Fruit fly (Drosophila melanogaster) whole organism, prepupa: Measurements from ENCODE around the gene CG7024.

Experiments
- Blimp-1 ChIP-seq: fragments of 200-800 bp; sonication (Bioruptor generic); optimal IDR thresholded peaks from 3 replicates; lab custom pipeline; 2017; ENCODE audit warnings: missing biosample characterization, missing genetic modification characterization, mild to moderate bottlenecking, moderate library complexity, missing genetic modification reagents
- CG10631 ChIP-seq: fragments of 200-800 bp; sonication (Bioruptor generic); optimal IDR thresholded peaks from 2 replicates; lab custom pipeline; 2016; ENCODE audit warnings: missing biosample characterization, missing genetic modification characterization
- CG10669 ChIP-seq: fragments of 200-800 bp; sonication (Bioruptor generic); optimal IDR thresholded peaks from 3 replicates; lab custom pipeline; 2018; ENCODE audit warnings: missing biosample characterization, mild to moderate bottlenecking, missing genetic modification characterization, moderate library complexity
- CG11762 ChIP-seq: fragments of 200-800 bp; sonication (Bioruptor generic); optimal IDR thresholded peaks from 3 replicates; lab custom pipeline; 2016; ENCODE audit warnings: missing biosample characterization, missing genetic modification characterization; ENCODE audit not compliant: insufficient read depth
- CG11902 ChIP-seq: fragments of 200-800 bp; sonication (Bioruptor generic); optimal IDR thresholded peaks from 3 replicates; lab custom pipeline; 2016; ENCODE audit warnings: missing biosample characterization, missing genetic modification characterization
- CG15336 ChIP-seq: fragments of 200-800 bp; sonication (Bioruptor generic); IDR thresholded peaks from 2 replicates; pipeline ENCODE4 v1.3.6; 2022; ENCODE audit warnings: missing biosample characterization, missing genetic modification characterization
- CG1621 ChIP-seq: fragments of 200-800 bp; sonication (Bioruptor generic); optimal IDR thresholded peaks from 3 replicates; lab custom pipeline; 2018; ENCODE audit warnings: missing biosample characterization, mild to moderate bottlenecking, missing genetic modification characterization
- CG16779 ChIP-seq: fragments of 200-800 bp; sonication (Bioruptor generic); optimal IDR thresholded peaks from 3 replicates; lab custom pipeline; 2017; ENCODE audit warnings: missing biosample characterization, mild to moderate bottlenecking, missing genetic modification characterization
- CG3032 ChIP-seq: fragments of 200-800 bp; optimal IDR thresholded peaks from 2 replicates; lab custom pipeline; 2019; ENCODE audit warnings: missing biosample characterization, mild to moderate bottlenecking, missing genetic modification characterization, moderate library complexity
- CG31627 ChIP-seq: fragments of 200-800 bp; sonication (Bioruptor generic); optimal IDR thresholded peaks from 3 replicates; lab custom pipeline; 2016; ENCODE audit warnings: missing biosample characterization, missing genetic modification characterization
- CG32006 ChIP-seq: fragments of 200-800 bp; sonication (Bioruptor generic); optimal IDR thresholded peaks from 3 replicates; lab custom pipeline; 2017; ENCODE audit warnings: missing biosample characterization, mild to moderate bottlenecking, missing genetic modification characterization
- CG34406 ChIP-seq: fragments of 200-800 bp; sonication (Bioruptor generic); optimal IDR thresholded peaks from 3 replicates; lab custom pipeline; 2016; ENCODE audit warnings: missing biosample characterization, missing genetic modification characterization
- CG3919 ChIP-seq: fragments of 200-800 bp; sonication (Bioruptor generic); optimal IDR thresholded peaks from 3 replicates; lab custom pipeline; 2016; ENCODE audit warnings: missing biosample characterization, missing genetic modification characterization
- CG4318 ChIP-seq: fragments of 200-800 bp; sonication (Bioruptor generic); optimal IDR thresholded peaks from 3 replicates; lab custom pipeline; 2017; ENCODE audit warnings: missing biosample characterization, mild to moderate bottlenecking, missing genetic modification characterization
- CG6163 ChIP-seq: fragments of 200-800 bp; sonication (Bioruptor generic); IDR thresholded peaks from 3 replicates; pipeline ENCODE4 v1.3.6; 2022; ENCODE audit warnings: missing biosample characterization, missing genetic modification characterization
- CG6276 ChIP-seq: fragments of 200-800 bp; sonication (Bioruptor generic); optimal IDR thresholded peaks from 2 replicates; lab custom pipeline; 2017; ENCODE audit warnings: missing biosample characterization, mild to moderate bottlenecking, missing genetic modification characterization
- CG6792 ChIP-seq: fragments of 200-800 bp; sonication (Bioruptor generic); optimal IDR thresholded peaks from 3 replicates; lab custom pipeline; 2016; ENCODE audit warnings: missing biosample characterization, missing genetic modification characterization
- CG6808 ChIP-seq: fragments of 200-800 bp; sonication (Bioruptor generic); optimal IDR thresholded peaks from 3 replicates; lab custom pipeline; 2017; ENCODE audit warnings: missing biosample characterization, missing genetic modification characterization, mild to moderate bottlenecking, moderate library complexity, missing genetic modification reagents
- CG6854 ChIP-seq: fragments of 200-800 bp; sonication (Bioruptor generic); optimal IDR thresholded peaks from 2 replicates; lab custom pipeline; 2017; ENCODE audit warnings: missing biosample characterization, mild to moderate bottlenecking, missing genetic modification characterization
- CG7368 ChIP-seq: fragments of 200-800 bp; sonication (Bioruptor generic); optimal IDR thresholded peaks from 3 replicates; lab custom pipeline; 2016; ENCODE audit warnings: missing biosample characterization, missing genetic modification characterization
- CG8319 ChIP-seq: fragments of 200-800 bp; sonication (Bioruptor generic); optimal IDR thresholded peaks from 3 replicates; lab custom pipeline; 2016; ENCODE audit warnings: missing biosample characterization, missing genetic modification characterization
- CG8632 ChIP-seq: fragments of 200-800 bp; sonication (Bioruptor generic); optimal IDR thresholded peaks from 3 replicates; lab custom pipeline; 2016; ENCODE audit warnings: missing biosample characterization, missing genetic modification characterization
- Eip75B ChIP-seq: fragments of 200-800 bp; sonication (Bioruptor generic); optimal IDR thresholded peaks from 3 replicates; lab custom pipeline; 2016; ENCODE audit warnings: missing biosample characterization, missing genetic modification characterization
- Eip78C ChIP-seq: fragments of 200-800 bp; sonication (Bioruptor generic); peaks from one replicate; lab custom pipeline; 2016; ENCODE audit warnings: missing biosample characterization, missing genetic modification characterization
- Eip93F ChIP-seq: fragments of 200-800 bp; sonication (Bioruptor generic); optimal IDR thresholded peaks from 2 replicates; lab custom pipeline; 2016; ENCODE audit warnings: missing biosample characterization, mild to moderate bottlenecking, missing genetic modification characterization
- Ets96B ChIP-seq: fragments of 200-800 bp; optimal IDR thresholded peaks from 2 replicates; lab custom pipeline; 2019; ENCODE audit warnings: missing biosample characterization, mild to moderate bottlenecking, missing genetic modification characterization, moderate library complexity
- Hr38 ChIP-seq: sonication (Bioruptor generic); optimal IDR thresholded peaks from 2 replicates; lab custom pipeline; 2016; ENCODE audit warnings: missing biosample characterization, missing genetic modification characterization
- Lpt ChIP-seq: fragments of 200-800 bp; sonication (Bioruptor generic); optimal IDR thresholded peaks from 3 replicates; lab custom pipeline; 2016; ENCODE audit warnings: missing biosample characterization, missing genetic modification characterization
- OdsH ChIP-seq: fragments of 200-800 bp; sonication (Bioruptor generic); optimal IDR thresholded peaks from 3 replicates; lab custom pipeline; 2016; ENCODE audit warnings: missing biosample characterization, missing genetic modification characterization
- Sox102F ChIP-seq: fragments of 200-800 bp; sonication (Bioruptor generic); optimal IDR thresholded peaks from 2 replicates; lab custom pipeline; 2016; ENCODE audit warnings: missing biosample characterization, mild to moderate bottlenecking, missing genetic modification characterization
- Sox15 ChIP-seq: fragments of 200-800 bp; sonication (Bioruptor generic); optimal IDR thresholded peaks from 3 replicates; lab custom pipeline; 2016; ENCODE audit warnings: missing biosample characterization, missing genetic modification characterization
- achi ChIP-seq: fragments of 200-800 bp; sonication (Bioruptor generic); optimal IDR thresholded peaks from 3 replicates; lab custom pipeline; 2016; ENCODE audit warnings: missing biosample characterization, missing genetic modification characterization
- cyc ChIP-seq: fragments of 200-800 bp; sonication (Bioruptor generic); optimal IDR thresholded peaks from 3 replicates; lab custom pipeline; 2016; ENCODE audit warnings: missing biosample characterization, missing genetic modification characterization
- dac ChIP-seq: fragments of 200-800 bp; sonication (Bioruptor generic); optimal IDR thresholded peaks from 2 replicates; lab custom pipeline; 2017; ENCODE audit warnings: missing biosample characterization, mild to moderate bottlenecking, missing genetic modification characterization
- dsx ChIP-seq: fragments of 200-800 bp; optimal IDR thresholded peaks from 3 replicates; lab custom pipeline; 2019; ENCODE audit warnings: missing biosample characterization, mild to moderate bottlenecking, missing genetic modification characterization, moderate library complexity; ENCODE audit not compliant: poor library complexity, severe bottlenecking
- eg ChIP-seq: fragments of 200-800 bp; sonication (Bioruptor generic); IDR thresholded peaks from 3 replicates; pipeline ENCODE4 v1.3.6; 2022; ENCODE audit warnings: missing biosample characterization, missing genetic modification characterization
- esn ChIP-seq: fragments of 200-800 bp; sonication (Bioruptor generic); optimal IDR thresholded peaks from 2 replicates; lab custom pipeline; 2016; ENCODE audit warnings: missing biosample characterization, mild to moderate bottlenecking, missing genetic modification characterization, moderate library complexity
- fd59A ChIP-seq: fragments of 200-800 bp; sonication (Bioruptor generic); optimal IDR thresholded peaks from 2 replicates; lab custom pipeline; 2017; ENCODE audit warnings: missing biosample characterization, mild to moderate bottlenecking, missing genetic modification characterization, missing genetic modification reagents
- fd85E ChIP-seq: fragments of 200-800 bp; sonication (Bioruptor generic); optimal IDR thresholded peaks from 3 replicates; lab custom pipeline; 2016; ENCODE audit warnings: missing biosample characterization, missing genetic modification characterization
- fkh ChIP-seq: fragments of 200-800 bp; sonication (Bioruptor generic); optimal IDR thresholded peaks from 3 replicates; lab custom pipeline; 2017; ENCODE audit warnings: missing biosample characterization, mild to moderate bottlenecking, missing genetic modification characterization, moderate library complexity
- lz ChIP-seq: fragments of 200-800 bp; sonication (Bioruptor generic); optimal IDR thresholded peaks from 3 replicates; lab custom pipeline; 2016; ENCODE audit warnings: missing biosample characterization, missing genetic modification characterization
- pdm3 ChIP-seq: fragments of 200-800 bp; sonication (Bioruptor generic); optimal IDR thresholded peaks from 3 replicates; lab custom pipeline; 2016; ENCODE audit warnings: missing biosample characterization, missing genetic modification characterization
- salr ChIP-seq, 2 experiments: fragments of 200-800 bp; sonication (Bioruptor generic); optimal IDR thresholded peaks; 3 replicates each; lab custom pipeline; 2016 to 2018; ENCODE audit warnings: missing biosample characterization in 2 of 2, missing genetic modification characterization in 2 of 2, mild to moderate bottlenecking in 1 of 2
- svp ChIP-seq: fragments of 200-800 bp; sonication (Bioruptor generic); peaks from one replicate; lab custom pipeline; 2016; ENCODE audit warnings: missing biosample characterization, missing genetic modification characterization
- topi ChIP-seq: fragments of 200-800 bp; sonication (Bioruptor generic); optimal IDR thresholded peaks from 3 replicates; lab custom pipeline; 2016; ENCODE audit warnings: missing biosample characterization, missing genetic modification characterization
- vri ChIP-seq: fragments of 200-800 bp; sonication (Bioruptor generic); optimal IDR thresholded peaks from 3 replicates; lab custom pipeline; 2016; ENCODE audit warnings: missing biosample characterization, mild to moderate bottlenecking, missing genetic modification characterization

Gene CG7024

DNA sequence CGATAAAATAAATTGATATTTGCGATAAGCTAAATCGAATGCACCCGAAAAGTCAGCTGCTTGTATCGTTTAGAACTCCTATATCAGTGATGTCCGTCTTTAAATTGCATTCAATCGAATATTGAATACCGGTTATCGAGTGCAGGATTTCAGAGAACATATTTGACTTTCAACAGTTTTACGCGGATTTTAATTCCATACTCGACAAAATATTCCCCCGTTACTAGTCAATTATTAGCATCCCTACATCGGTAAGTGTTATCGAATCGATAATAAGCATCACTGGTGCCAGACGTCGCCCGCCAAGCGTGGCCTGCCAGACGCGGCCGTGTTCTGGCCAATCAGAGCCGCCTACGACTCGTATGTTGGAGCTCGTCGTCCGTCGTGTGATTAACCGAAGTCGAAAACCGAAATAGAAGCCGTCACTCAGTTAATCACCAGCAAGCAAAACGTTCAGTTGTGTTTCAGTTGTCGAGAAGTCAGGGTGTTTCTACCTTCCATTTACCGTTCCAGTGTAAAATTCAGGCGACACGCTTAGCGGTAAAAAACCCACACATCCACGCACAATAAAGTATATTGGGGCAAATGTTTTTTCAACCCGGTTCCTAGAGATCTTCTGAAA lies 17.2 kb upstream of the CG7024 start, which contains the start of gene ctp (continued):
- TF ChIP-seq CG11762 (no peak), CG6808 (GFP tag; lab: Kevin White, UChicago) (peak; percentile 34), Hr38 (GFP tag; lab: Kevin White, UChicago) (no peak), Eip93F (GFP tag; lab: Kevin White, UChicago) (no peak), Sox15 (GFP tag; lab: Kevin White, UChicago) (no peak), Blimp-1 (GFP tag; lab: Kevin White, UChicago) (no peak), achi (GFP tag; lab: Kevin White, UChicago) (peak; percentile 49), pdm3 (GFP tag; lab: Kevin White, UChicago) (peak; percentile 68), CG3919 (GFP tag; lab: Kevin White, UChicago) (peak; percentile 35)

DNA sequence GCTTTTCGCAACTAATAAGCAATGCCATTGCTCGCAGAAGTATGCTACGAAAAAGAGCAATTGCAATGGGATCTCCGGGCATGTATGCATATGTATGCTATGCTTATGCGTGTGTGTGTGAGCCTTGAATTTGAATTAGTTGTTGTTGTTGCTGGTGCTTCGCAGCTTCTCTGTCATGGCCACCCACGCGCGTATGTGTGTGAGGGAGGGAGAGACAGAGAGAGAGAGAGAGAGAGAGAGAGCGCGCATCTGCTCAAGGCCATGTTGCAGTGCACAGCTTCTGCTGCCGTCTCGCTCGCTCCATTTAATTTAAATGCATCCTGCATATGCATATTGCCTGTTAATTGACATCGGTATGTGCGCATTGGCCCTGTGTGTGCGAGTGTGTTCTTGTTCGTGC lies 14.3 kb upstream of the CG7024 start:
- TF ChIP-seq CG10631 (GFP tag; lab: Kevin White, UChicago): no peak
- TF ChIP-seq CG11762: no peak
- no peak for TF ChIP-seq CG6792 (GFP tag; lab: Kevin White, UChicago)
- no peak for TF ChIP-seq Eip93F (GFP tag; lab: Kevin White, UChicago)
- no peak for TF ChIP-seq eg (GFP tag; lab: Robert Waterston, UW)
- no peak for TF ChIP-seq CG15336
- TF ChIP-seq Sox15 (GFP tag; lab: Kevin White, UChicago): no peak
- no peak for TF ChIP-seq CG1621 (tag; lab: Kevin White, UChicago)
- TF ChIP-seq CG7368 (GFP tag; lab: Kevin White, UChicago): no peak
- TF ChIP-seq Lpt: no peak
- no peak for TF ChIP-seq CG6163 (GFP tag; lab: Robert Waterston, UW)
- TF ChIP-seq CG32006 (GFP tag; lab: Kevin White, UChicago): no peak
- no peak for TF ChIP-seq CG8632 (GFP tag; lab: Kevin White, UChicago)
- TF ChIP-seq Sox102F (GFP tag; lab: Kevin White, UChicago): no peak
- no peak for TF ChIP-seq fkh (GFP tag; lab: Kevin White, UChicago)
- no peak for TF ChIP-seq Eip78C (GFP tag; lab: Kevin White, UChicago)
- no peak for TF ChIP-seq dsx (GFP tag; lab: Kevin White, UChicago)
- TF ChIP-seq CG11902 (GFP tag; lab: Kevin White, UChicago): no peak

DNA sequence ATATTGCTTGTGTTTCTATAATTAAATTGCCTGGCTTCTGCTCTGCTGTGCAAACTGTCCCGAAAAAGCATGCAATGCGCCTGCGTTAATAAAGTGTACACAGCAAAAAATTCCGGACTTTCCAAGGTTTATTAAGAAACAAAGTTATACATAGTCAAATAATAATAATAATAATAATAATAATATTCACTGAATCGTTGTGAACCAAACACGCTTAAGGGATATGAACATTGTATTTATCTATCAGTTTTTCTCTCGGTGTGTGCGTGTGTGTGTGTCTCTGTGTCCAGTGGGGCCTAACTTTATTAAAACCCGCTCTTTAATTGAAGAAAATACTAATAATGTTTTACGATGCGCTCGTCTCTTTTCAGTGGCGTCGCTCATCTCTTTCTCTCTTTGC lies 13.9 kb upstream of the CG7024 start:
- TF ChIP-seq topi (GFP tag; lab: Kevin White, UChicago) (no peak), CG1621 (tag; lab: Kevin White, UChicago) (peak; percentile 14), CG7368 (GFP tag; lab: Kevin White, UChicago) (no peak), CG32006 (GFP tag; lab: Kevin White, UChicago) (peak; percentile 57), Eip93F (GFP tag; lab: Kevin White, UChicago) (no peak), Hr38 (GFP tag; lab: Kevin White, UChicago) (no peak), fkh (GFP tag; lab: Kevin White, UChicago) (no peak), CG6808 (GFP tag; lab: Kevin White, UChicago) (peak; percentile 3), OdsH (GFP tag; lab: Kevin White, UChicago) (peak; percentile 34), CG10669 (GFP tag; lab: Kevin White, UChicago) (peak; percentile 49), Eip75B (GFP tag; lab: Kevin White, UChicago) (no peak), CG34406 (GFP tag; lab: Kevin White, UChicago) (peak; percentile 6), Ets96B (tag; lab: Kevin White, UChicago) (peak; percentile 39), CG6276 (peak; percentile 14), svp (peak; percentile 42), CG8319 (GFP tag; lab: Kevin White, UChicago) (no peak), CG16779 (tag; lab: Kevin White, UChicago) (no peak), vri (no peak), fd59A (GFP tag; lab: Kevin White, UChicago) (no peak), CG31627 (no peak), CG4318 (GFP tag; lab: Kevin White, UChicago) (peak; percentile 26), dac (GFP tag; lab: Kevin White, UChicago) (no peak), lz (GFP tag; lab: Kevin White, UChicago) (no peak), CG6854 (GFP tag; lab: Kevin White, UChicago) (no peak), esn (peak; percentile 15), CG11902 (GFP tag; lab: Kevin White, UChicago) (no peak), CG3032 (peak; percentile 49), pdm3 (GFP tag; lab: Kevin White, UChicago) (peak; percentile 8), cyc (GFP tag; lab: Kevin White, UChicago) (no peak), Eip78C (GFP tag; lab: Kevin White, UChicago) (peak; percentile 66), fd85E (GFP tag; lab: Kevin White, UChicago) (no peak), CG10631 (GFP tag; lab: Kevin White, UChicago) (peak; percentile 49), salr (GFP tag; optimal IDR thresholded peaks at IDR 0.05; lab: Kevin White, UChicago) (peak in 1 of 2 experiments; percentile 7)
